Worm (Caenorhabditis elegans) whole organism, early embryonic: ENCODE measurements around the gene spe-17.

Source experiments
- B0310.2 ChIP-seq: sonication (generic microtip); optimal IDR thresholded peaks from 2 replicates; lab custom pipeline; 2016; ENCODE audit warnings: mild to moderate bottlenecking, missing genetic modification characterization, missing compliant biosample characterization
- F13C5.2 ChIP-seq: sonication (generic microtip); optimal IDR thresholded peaks from 2 replicates; lab custom pipeline; 2017; ENCODE audit warnings: mild to moderate bottlenecking, missing genetic modification characterization, inconsistent platforms, missing compliant biosample characterization
- aly-1 ChIP-seq: sonication (generic microtip); optimal IDR thresholded peaks from 2 replicates; lab custom pipeline; 2016; ENCODE audit warnings: missing genetic modification characterization, missing compliant biosample characterization
- ama-1 ChIP-seq: fragments of 150-350 bp; optimal IDR thresholded peaks from 2 replicates; lab custom pipeline; 2014
- ceh-13 ChIP-seq: fragments of 200-800 bp; sonication (Bioruptor generic); optimal IDR thresholded peaks from 2 replicates; lab custom pipeline; 2018; ENCODE audit warnings: mild to moderate bottlenecking, missing genetic modification characterization, missing compliant biosample characterization
- ceh-36 ChIP-seq: sonication (generic microtip); optimal IDR thresholded peaks from 2 replicates; lab custom pipeline; 2016; ENCODE audit warnings: missing genetic modification characterization, inconsistent platforms, missing compliant biosample characterization
- ets-7 ChIP-seq: sonication (generic microtip); optimal IDR thresholded peaks from 2 replicates; lab custom pipeline; 2016; ENCODE audit warnings: missing genotype, missing genetic modification characterization, missing compliant biosample characterization
- flt-1 ChIP-seq: fragments of 200-800 bp; sonication (Bioruptor generic); IDR thresholded peaks from 2 replicates; pipeline ENCODE4 v1.3.6; 2022; ENCODE audit warnings: missing genetic modification characterization, missing compliant biosample characterization
- hmbx-1 ChIP-seq: sonication (generic microtip); optimal IDR thresholded peaks from 2 replicates; lab custom pipeline; 2016; ENCODE audit warnings: mild to moderate bottlenecking, missing genetic modification characterization, missing compliant biosample characterization
- hmg-4 ChIP-seq: fragments of 200-800 bp; sonication (Bioruptor generic); optimal IDR thresholded peaks from 2 replicates; lab custom pipeline; 2018; ENCODE audit warnings: mild to moderate bottlenecking, missing genetic modification characterization, missing compliant biosample characterization
- hnd-1 ChIP-seq: sonication (generic microtip); optimal IDR thresholded peaks from 2 replicates; lab custom pipeline; 2016; ENCODE audit warnings: missing genetic modification characterization, missing compliant biosample characterization
- pes-1 ChIP-seq: fragments of 200-800 bp; sonication (Bioruptor generic); IDR thresholded peaks from 2 replicates; pipeline ENCODE4 v1.3.6; 2022; ENCODE audit warnings: missing genetic modification reagents, missing genetic modification characterization, missing compliant biosample characterization
- scrt-1 ChIP-seq: fragments of 200-800 bp; sonication (Bioruptor generic); IDR thresholded peaks from 2 replicates; pipeline ENCODE4 v1.3.6; 2022; ENCODE audit warnings: missing genetic modification characterization, missing compliant biosample characterization
- sea-1 ChIP-seq: fragments of 200-800 bp; sonication (Bioruptor generic); conservative IDR thresholded peaks from 2 replicates; pipeline ENCODE4 v1.3.6; 2022; ENCODE audit warnings: missing genetic modification characterization, missing compliant biosample characterization
- tbx-11 ChIP-seq: fragments of 200-800 bp; sonication (Bioruptor generic); IDR thresholded peaks from 2 replicates; pipeline ENCODE4 v1.3.6; 2022; ENCODE audit warnings: missing genetic modification characterization, missing compliant biosample characterization
- tbx-37 ChIP-seq: fragments of 200-800 bp; sonication (Bioruptor generic); conservative IDR thresholded peaks from 2 replicates; pipeline ENCODE4 v1.3.6; 2022; ENCODE audit warnings: missing genetic modification reagents, missing genetic modification characterization, missing compliant biosample characterization
- tra-4 ChIP-seq: sonication (generic microtip); optimal IDR thresholded peaks from 2 replicates; lab custom pipeline; 2017; ENCODE audit warnings: missing genetic modification characterization, missing compliant biosample characterization

Gene spe-17

ce11 chrIV:12044844-12045738 lies 31.9 kb downstream of the spe-17 start:
- no peak for TF ChIP-seq ceh-13 (GFP tag; lab: Kevin White, UChicago)
- no peak for TF ChIP-seq hnd-1 (tag; lab: Kevin White, UChicago)
- TF ChIP-seq ama-1 (lab: Kevin White, UChicago), result no peak

ce11 chrIV:12046524-12047203 lies 33.4 kb downstream of the spe-17 start, which contains the start of gene T12G3.2:
Gene T12G3.2, minus strand, starts transcription at chrIV:12046967.
- TF ChIP-seq ama-1 (lab: Kevin White, UChicago) (no peak), ceh-13 (GFP tag; lab: Kevin White, UChicago) (no peak), tbx-11 (no peak), hnd-1 (tag; lab: Kevin White, UChicago) (no peak), tra-4 (tag; lab: Kevin White, UChicago) (no peak), B0310.2 (tag; lab: Kevin White, UChicago) (no peak), hmg-4 (GFP tag; lab: Kevin White, UChicago) (no peak), hmbx-1 (tag; lab: Kevin White, UChicago) (no peak), scrt-1 (no peak), ets-7 (tag; lab: Kevin White, UChicago) (no peak)

ce11 chrIV:12047552-12048347 lies 34.5 kb downstream of the spe-17 start, which contains the start of gene T12G3.4:
Gene T12G3.4, plus strand, starts transcription at chrIV:12048256.
- no peak for TF ChIP-seq hmg-4 (GFP tag; lab: Kevin White, UChicago)
- no peak for TF ChIP-seq ceh-36
- no peak for TF ChIP-seq aly-1 (tag; lab: Kevin White, UChicago)
- TF ChIP-seq ama-1 (lab: Kevin White, UChicago), result no peak
- TF ChIP-seq hmbx-1 (tag; lab: Kevin White, UChicago), result no peak
- TF ChIP-seq ceh-13 (GFP tag; lab: Kevin White, UChicago), result no peak
- no peak for TF ChIP-seq hnd-1 (tag; lab: Kevin White, UChicago)
- no peak for TF ChIP-seq flt-1
- no peak for TF ChIP-seq tra-4 (tag; lab: Kevin White, UChicago)
- TF ChIP-seq sea-1 (GFP tag; lab: Robert Waterston, UW), result no peak
- TF ChIP-seq B0310.2 (tag; lab: Kevin White, UChicago), result no peak
- TF ChIP-seq tbx-11, result no peak
- TF ChIP-seq ets-7 (tag; lab: Kevin White, UChicago), result no peak
- no peak for TF ChIP-seq F13C5.2 (tag; lab: Kevin White, UChicago)
- TF ChIP-seq scrt-1, result no peak
- TF ChIP-seq tbx-37 (GFP tag; lab: Robert Waterston, UW), result no peak
- TF ChIP-seq pes-1 (GFP tag; lab: Robert Waterston, UW), result no peak

- TF ChIP-seq ama-1 (lab: Kevin White, UChicago) (no peak), tbx-11 (no peak), B0310.2 (tag; lab: Kevin White, UChicago) (no peak), F13C5.2 (tag; lab: Kevin White, UChicago) (no peak), aly-1 (tag; lab: Kevin White, UChicago) (no peak), sea-1 (GFP tag; lab: Robert Waterston, UW) (no peak), hmg-4 (GFP tag; lab: Kevin White, UChicago) (no peak)
Observed at ce11 chrIV:12051049-12051792, 38.0 kb downstream of the spe-17 start, which contains the start of the genes bre-5 and spt-5. Gene bre-5, minus strand, starts transcription at chrIV:12051215. Gene spt-5, plus strand, starts transcription at chrIV:12051491.

- TF ChIP-seq pes-1 (GFP tag; lab: Robert Waterston, UW) (no peak), ets-7 (tag; lab: Kevin White, UChicago) (no peak), ceh-13 (GFP tag; lab: Kevin White, UChicago) (no peak), ceh-36 (no peak), B0310.2 (tag; lab: Kevin White, UChicago) (no peak), hmg-4 (GFP tag; lab: Kevin White, UChicago) (no peak), hmbx-1 (tag; lab: Kevin White, UChicago) (no peak), scrt-1 (no peak), tra-4 (tag; lab: Kevin White, UChicago) (no peak), hnd-1 (tag; lab: Kevin White, UChicago) (no peak), tbx-11 (no peak), tbx-37 (GFP tag; lab: Robert Waterston, UW) (no peak), flt-1 (no peak), sea-1 (GFP tag; lab: Robert Waterston, UW) (no peak), F13C5.2 (tag; lab: Kevin White, UChicago) (no peak)
Observed at ce11 chrIV:12052461-12052860, 39.2 kb downstream of the spe-17 start.

DNA sequence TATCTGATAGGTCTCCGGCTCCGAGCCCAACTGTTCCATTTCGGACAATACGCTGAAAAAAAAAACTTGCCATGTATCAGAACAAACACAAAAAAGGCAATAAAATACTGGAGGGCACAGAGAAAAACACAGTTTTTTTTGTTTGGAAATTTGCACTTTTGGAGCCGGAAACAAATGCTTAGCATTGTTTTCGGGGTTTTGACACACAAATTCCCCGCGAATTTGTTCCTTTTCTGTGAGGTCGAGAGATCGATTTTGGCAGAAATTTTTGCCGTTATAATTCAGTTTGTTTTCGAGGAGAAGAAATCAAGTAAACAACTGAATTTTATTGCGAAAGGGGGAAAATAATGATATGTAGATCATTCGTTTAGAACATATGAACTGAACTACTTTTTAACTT lies 43.4 kb downstream of the spe-17 start, which contains the start of gene K08E4.2:
Gene K08E4.2, minus strand, starts transcription at position 54 of the 400 bp plus-strand sequence.
- no peak for TF ChIP-seq aly-1 (tag; lab: Kevin White, UChicago)
- TF ChIP-seq tbx-37 (GFP tag; lab: Robert Waterston, UW), result no peak
- no peak for TF ChIP-seq hmbx-1 (tag; lab: Kevin White, UChicago)
- TF ChIP-seq hmg-4 (GFP tag; lab: Kevin White, UChicago), result no peak
- TF ChIP-seq B0310.2 (tag; lab: Kevin White, UChicago), result no peak
- TF ChIP-seq flt-1, result no peak
- no peak for TF ChIP-seq hnd-1 (tag; lab: Kevin White, UChicago)
- TF ChIP-seq sea-1 (GFP tag; lab: Robert Waterston, UW), result no peak
- no peak for TF ChIP-seq ceh-36
- TF ChIP-seq pes-1 (GFP tag; lab: Robert Waterston, UW), result no peak
- no peak for TF ChIP-seq tra-4 (tag; lab: Kevin White, UChicago)
- no peak for TF ChIP-seq ama-1 (lab: Kevin White, UChicago)
- TF ChIP-seq ets-7 (tag; lab: Kevin White, UChicago), result no peak
- no peak for TF ChIP-seq F13C5.2 (tag; lab: Kevin White, UChicago)
- no peak for TF ChIP-seq scrt-1
- TF ChIP-seq tbx-11, result no peak
- no peak for TF ChIP-seq ceh-13 (GFP tag; lab: Kevin White, UChicago)
